Worm (Caenorhabditis elegans): ENCODE measurements around the gene pitr-2.

The pitr-2 gene

ce11 chrV:9181669-9182250, 44.2 kb upstream of the pitr-2 start, which contains the start of gene ptr-1:
TSS of gene ptr-1 (minus strand) at chrV:9181719.
- TF ChIP-seq aly-2 (tag; optimal IDR thresholded peaks at IDR 0.05) (no peak), nhr-19 (GFP tag; conservative IDR thresholded peaks at IDR 0.05) (no peak), blmp-1 (tag; optimal IDR thresholded peaks at IDR 0.05) (peak; percentile 95), mdl-1 (tag; optimal IDR thresholded peaks at IDR 0.05) (no peak)

ce11 chrV:9175218-9175837, 37.8 kb upstream of the pitr-2 start, which contains the start of gene spas-1:
TSS of gene spas-1 (plus strand) at chrV:9175789.
- TF ChIP-seq mep-1 (tag; optimal IDR thresholded peaks at IDR 0.05) (peak; percentile 98), lsy-2 (tag; optimal IDR thresholded peaks at IDR 0.05) (peak; percentile 92 to 93), unc-62 (GFP tag; optimal IDR thresholded peaks at IDR 0.05) (peak; percentile 42), alr-1 (tag; optimal IDR thresholded peaks at IDR 0.05; ENCODE audit: borderline replicate concordance) (no peak), elt-3 (tag; optimal IDR thresholded peaks at IDR 0.05) (peak in 3 of 6 experiments; percentile 47 to 87 (median 87)), ceh-82 (tag; optimal IDR thresholded peaks at IDR 0.05) (peak; percentile 76 to 91 (median 84)), nhr-47 (tag; optimal IDR thresholded peaks at IDR 0.05) (peak; percentile 94), skn-1 (tag; optimal IDR thresholded peaks at IDR 0.05) (peak; percentile 88), pqm-1 (tag; optimal IDR thresholded peaks at IDR 0.05) (no peak), ceh-88 (GFP tag; IDR thresholded peaks at IDR 0.05) (0 out of 2 replicates have a peak, but pooled peaks have one; percentile 36), hpl-2 (GFP tag; optimal IDR thresholded peaks at IDR 0.05) (no peak), C16A3.4 (tag; optimal IDR thresholded peaks at IDR 0.05) (peak; percentile 91), ztf-11 (tag; optimal IDR thresholded peaks at IDR 0.05) (peak in 1 of 2 experiments; percentile 62), tbx-2 (tag; optimal IDR thresholded peaks at IDR 0.05) (peak; percentile 92), aly-2 (tag; optimal IDR thresholded peaks at IDR 0.05) (peak; percentile 66), unc-30 (tag; optimal IDR thresholded peaks at IDR 0.05) (peak; percentile 42), pax-3 (tag; optimal IDR thresholded peaks at IDR 0.05) (peak; percentile 46), sox-4 (tag; optimal IDR thresholded peaks at IDR 0.05) (peak; percentile 78), jun-1 (tag; optimal IDR thresholded peaks at IDR 0.05) (peak; percentile 83), elt-2 (tag; optimal IDR thresholded peaks at IDR 0.05) (peak; percentile 81), rnt-1 (tag; optimal IDR thresholded peaks at IDR 0.05) (peak; percentile 92), blmp-1 (tag; optimal IDR thresholded peaks at IDR 0.05) (peak; percentile 90), sptf-1 (tag; optimal IDR thresholded peaks at IDR 0.05) (no peak), isw-1 (GFP tag; IDR thresholded peaks at IDR 0.05) (peak; percentile 82), dsc-1 (tag; optimal IDR thresholded peaks at IDR 0.05) (peak; percentile 85), grh-1 (GFP tag; IDR thresholded peaks at IDR 0.05) (peak; percentile 81), efl-3 (GFP tag; optimal IDR thresholded peaks at IDR 0.05) (no peak), ces-1 (GFP tag; optimal IDR thresholded peaks at IDR 0.05) (no peak), zag-1 (tag; optimal IDR thresholded peaks at IDR 0.05) (no peak), nhr-237 (tag; optimal IDR thresholded peaks at IDR 0.05) (no peak), irx-1 (tag; optimal IDR thresholded peaks at IDR 0.05) (peak; percentile 79), tlp-1 (tag; optimal IDR thresholded peaks at IDR 0.05) (no peak), nhr-28 (tag; optimal IDR thresholded peaks at IDR 0.05) (no peak), nhr-77 (tag; optimal IDR thresholded peaks at IDR 0.05) (peak; percentile 79), ceh-63 (GFP tag; optimal IDR thresholded peaks at IDR 0.05) (no peak), ztf-4 (tag; optimal IDR thresholded peaks at IDR 0.05) (peak; percentile 76), Y116A8C.19 (tag; optimal IDR thresholded peaks at IDR 0.05; ENCODE audit: borderline replicate concordance) (no peak), lir-3 (tag; optimal IDR thresholded peaks at IDR 0.05; ENCODE audit: poor library complexity) (peak; percentile 66), vab-15 (tag; optimal IDR thresholded peaks at IDR 0.05) (no peak), nhr-71 (tag; optimal IDR thresholded peaks at IDR 0.05) (peak; percentile 95), fkh-4 (tag; optimal IDR thresholded peaks at IDR 0.05; ENCODE audit: borderline replicate concordance) (no peak), hlh-4 (tag; optimal IDR thresholded peaks at IDR 0.05) (no peak), unc-98 (GFP tag; IDR thresholded peaks at IDR 0.05) (no peak), C04F5.9 (tag; optimal IDR thresholded peaks at IDR 0.05) (peak; percentile 70), fkh-8 (tag; optimal IDR thresholded peaks at IDR 0.05) (peak; percentile 77), snu-23 (GFP tag; optimal IDR thresholded peaks at IDR 0.05) (peak; percentile 93), ceh-8 (GFP tag; optimal IDR thresholded peaks at IDR 0.05) (peak; percentile 68)
